Worm (Caenorhabditis elegans): Measurements from ENCODE around the gene dcap-1.

- TF ChIP-seq ama-1 (optimal IDR thresholded peaks at IDR 0.05) (no peak), flt-1 (GFP tag; IDR thresholded peaks at IDR 0.05) (no peak), pes-1 (GFP tag; IDR thresholded peaks at IDR 0.05) (no peak), ceh-13 (GFP tag; optimal IDR thresholded peaks at IDR 0.05) (no peak), scrt-1 (GFP tag; IDR thresholded peaks at IDR 0.05) (no peak), hmg-4 (GFP tag; optimal IDR thresholded peaks at IDR 0.05) (no peak), tra-4 (tag; optimal IDR thresholded peaks at IDR 0.05) (no peak), F13C5.2 (tag; optimal IDR thresholded peaks at IDR 0.05) (no peak)
These were observed 14.1 kb downstream of the dcap-1 start for ce11 chrIV:1040537-1040936.

All from whole organism, early embryonic.